Worm (Caenorhabditis elegans) whole organism, L2 larva: ENCODE results near the gene E02H4.4.

Experiments
- aly-2 ChIP-seq: fragments of 150-350 bp; optimal IDR thresholded peaks from 2 replicates; lab custom pipeline; 2014; ENCODE audit warnings: missing biosample characterization, missing genetic modification characterization
- ama-1 ChIP-seq: fragments of 150-350 bp; optimal IDR thresholded peaks from 2 replicates; lab custom pipeline; 2018; ENCODE audit warnings: inconsistent platforms
- fos-1 ChIP-seq: fragments of 150-350 bp; optimal IDR thresholded peaks from 2 replicates; lab custom pipeline; 2014; ENCODE audit warnings: missing biosample characterization, missing genetic modification characterization
- lsy-2 ChIP-seq, 2 experiments: fragments of 150-350 bp in 1 of 2; sonication (generic microtip) in 1 of 2; optimal IDR thresholded peaks; 2 replicates each; lab custom pipeline; 2014 to 2017; ENCODE audit warnings: missing biosample characterization in 2 of 2, missing genetic modification characterization in 2 of 2
- mab-5 ChIP-seq: fragments of 150-350 bp; optimal IDR thresholded peaks from 2 replicates; lab custom pipeline; 2014; ENCODE audit warnings: missing biosample characterization, missing genetic modification characterization
- nhr-11 ChIP-seq: fragments of 150-350 bp; optimal IDR thresholded peaks from 2 replicates; lab custom pipeline; 2014; ENCODE audit warnings: missing biosample characterization, missing genetic modification characterization
- nhr-237 ChIP-seq: fragments of 150-350 bp; optimal IDR thresholded peaks from 2 replicates; lab custom pipeline; 2014; ENCODE audit warnings: missing biosample characterization, missing genetic modification characterization
- nhr-6 ChIP-seq: fragments of 150-350 bp; optimal IDR thresholded peaks from 2 replicates; lab custom pipeline; 2014; ENCODE audit warnings: missing biosample characterization, missing genetic modification characterization
- nhr-77 ChIP-seq: fragments of 150-350 bp; optimal IDR thresholded peaks from 2 replicates; lab custom pipeline; 2014; ENCODE audit warnings: missing biosample characterization, missing genetic modification characterization
- skn-1 ChIP-seq: sonication (generic microtip); optimal IDR thresholded peaks from 2 replicates; lab custom pipeline; 2017; ENCODE audit warnings: missing biosample characterization, missing genetic modification characterization
- snpc-4 ChIP-seq: fragments of 150-350 bp; optimal IDR thresholded peaks from 2 replicates; lab custom pipeline; 2014; ENCODE audit warnings: missing biosample characterization, missing genetic modification characterization
- unc-62 ChIP-seq: fragments of 150-350 bp; optimal IDR thresholded peaks from 2 replicates; lab custom pipeline; 2014; ENCODE audit warnings: missing biosample characterization, missing genetic modification reagents, missing genetic modification characterization
- ztf-4 ChIP-seq: fragments of 150-350 bp; optimal IDR thresholded peaks from 2 replicates; lab custom pipeline; 2014; ENCODE audit warnings: missing biosample characterization, missing genetic modification characterization

ce11 chrX:14236121-14236824 is 21.5 kb upstream of the E02H4.4 start:
- TF ChIP-seq snpc-4 (tag; lab: Kevin White, UChicago): no peak
- TF ChIP-seq lsy-2 (tag; optimal IDR thresholded peaks at IDR 0.05; lab: Kevin White, UChicago): no peak
- TF ChIP-seq nhr-11 (tag; lab: Kevin White, UChicago): no peak
- no peak for TF ChIP-seq ama-1 (lab: Kevin White, UChicago)
- no peak for TF ChIP-seq skn-1 (tag; lab: Kevin White, UChicago)
- no peak for TF ChIP-seq aly-2 (tag; lab: Kevin White, UChicago)
- no peak for TF ChIP-seq unc-62 (GFP tag; lab: Kevin White, UChicago)
- TF ChIP-seq mab-5: no peak
- TF ChIP-seq nhr-6: no peak
- no peak for TF ChIP-seq ztf-4 (tag; lab: Kevin White, UChicago)
- no peak for TF ChIP-seq nhr-77
- TF ChIP-seq nhr-237 (tag; lab: Kevin White, UChicago): no peak
- TF ChIP-seq fos-1 (tag; lab: Kevin White, UChicago): no peak
